Fruit fly (Drosophila melanogaster) whole organism, embryonic: Measurements from ENCODE around the gene Prx2.

Source experiments
- B-H1 ChIP-seq: fragments of 200-800 bp; sonication (Bioruptor generic); IDR thresholded peaks from 3 replicates; pipeline ENCODE4 v1.3.6; 2022; ENCODE audit warnings: missing biosample characterization, missing genetic modification characterization
- Bdp1 ChIP-seq: fragments of 200-800 bp; sonication (Bioruptor generic); optimal IDR thresholded peaks from 3 replicates; lab custom pipeline; 2016; ENCODE audit warnings: missing biosample characterization, missing genetic modification characterization
- Bgb ChIP-seq: fragments of 200-800 bp; sonication (Bioruptor generic); IDR thresholded peaks from 2 replicates; pipeline ENCODE4 v1.3.6; 2022; ENCODE audit warnings: missing biosample characterization, missing genetic modification characterization; ENCODE audit not compliant: partially characterized antibody
- CG12155 ChIP-seq: fragments of 200-800 bp; sonication (Bioruptor generic); optimal IDR thresholded peaks from 3 replicates; lab custom pipeline; 2016; ENCODE audit warnings: missing biosample characterization, missing genetic modification characterization
- CG14014 ChIP-seq: fragments of 200-800 bp; sonication (Bioruptor generic); IDR thresholded peaks from 2 replicates; pipeline ENCODE4 v1.3.6; 2022; ENCODE audit warnings: missing biosample characterization, missing genetic modification characterization
- CG14710 ChIP-seq: fragments of 200-800 bp; sonication (Bioruptor generic); optimal IDR thresholded peaks from 3 replicates; lab custom pipeline; 2019; ENCODE audit warnings: missing biosample characterization, mild to moderate bottlenecking, missing genetic modification characterization, moderate library complexity
- CG15011 ChIP-seq: fragments of 200-800 bp; sonication (Bioruptor generic); optimal IDR thresholded peaks from 3 replicates; lab custom pipeline; 2018; ENCODE audit warnings: missing biosample characterization, mild to moderate bottlenecking, missing genetic modification characterization
- CG2120 ChIP-seq: fragments of 200-800 bp; sonication (Bioruptor generic); optimal IDR thresholded peaks from 3 replicates; lab custom pipeline; 2016; ENCODE audit warnings: missing biosample characterization, missing genetic modification characterization
- CG30020 ChIP-seq: fragments of 200-800 bp; optimal IDR thresholded peaks from 2 replicates; lab custom pipeline; 2019; ENCODE audit warnings: missing biosample characterization, mild to moderate bottlenecking, missing genetic modification characterization, moderate library complexity
- CG30403 ChIP-seq: fragments of 200-800 bp; sonication (Bioruptor generic); optimal IDR thresholded peaks from 3 replicates; lab custom pipeline; 2016; ENCODE audit warnings: missing biosample characterization, missing genetic modification characterization
- CG33213 ChIP-seq: fragments of 200-800 bp; sonication (Bioruptor generic); optimal IDR thresholded peaks from 3 replicates; lab custom pipeline; 2016; ENCODE audit warnings: missing biosample characterization, missing genetic modification characterization
- CG34376 ChIP-seq: fragments of 200-800 bp; sonication (Bioruptor generic); optimal IDR thresholded peaks from 2 replicates; lab custom pipeline; 2018; ENCODE audit warnings: missing biosample characterization, mild to moderate bottlenecking, missing genetic modification characterization
- CG5245 ChIP-seq: fragments of 200-800 bp; sonication (Bioruptor generic); optimal IDR thresholded peaks from 3 replicates; lab custom pipeline; 2016; ENCODE audit warnings: missing biosample characterization, missing genetic modification characterization
- CG6683 ChIP-seq: fragments of 200-800 bp; sonication (Bioruptor generic); optimal IDR thresholded peaks from 2 replicates; lab custom pipeline; 2017; ENCODE audit warnings: missing biosample characterization, mild to moderate bottlenecking, missing genetic modification characterization, missing genetic modification reagents
- CG7556 ChIP-seq: fragments of 200-800 bp; sonication (Bioruptor generic); optimal IDR thresholded peaks from 2 replicates; lab custom pipeline; 2017; ENCODE audit warnings: missing biosample characterization, mild to moderate bottlenecking, missing genetic modification characterization
- CG7963 ChIP-seq: fragments of 200-800 bp; sonication (Bioruptor generic); IDR thresholded peaks from 3 replicates; pipeline ENCODE4 v1.3.6; 2022; ENCODE audit warnings: missing biosample characterization, missing genetic modification characterization; ENCODE audit not compliant: partially characterized antibody
- Drgx ChIP-seq: fragments of 200-800 bp; sonication (Bioruptor generic); IDR thresholded peaks from 2 replicates; pipeline ENCODE4 v1.3.6; 2022; ENCODE audit warnings: missing biosample characterization, missing genetic modification characterization
- E2f2 ChIP-seq: fragments of 200-800 bp; sonication (Bioruptor generic); IDR thresholded peaks from 2 replicates; pipeline ENCODE4 v1.3.6; 2022; ENCODE audit warnings: missing biosample characterization, missing genetic modification characterization
- Eip74EF ChIP-seq, 2 experiments: fragments of 200-800 bp in 1 of 2; fragments of >200 bp in 1 of 2; sonication (Bioruptor generic) in 1 of 2; optimal IDR thresholded peaks; 2 replicates each; lab custom pipeline; 2017 to 2019; ENCODE audit warnings: missing biosample characterization in 2 of 2, missing genetic modification characterization in 2 of 2, mild to moderate bottlenecking in 1 of 2, moderate library complexity in 1 of 2
- Fer3 ChIP-seq: fragments of 200-800 bp; sonication (Bioruptor generic); optimal IDR thresholded peaks from 2 replicates; lab custom pipeline; 2018; ENCODE audit warnings: missing biosample characterization, mild to moderate bottlenecking, missing genetic modification characterization, moderate library complexity
- GATAe ChIP-seq: fragments of 200-800 bp; sonication (Bioruptor generic); conservative IDR thresholded peaks from 2 replicates; pipeline ENCODE4 v1.3.6; 2022; ENCODE audit warnings: missing biosample characterization, missing genetic modification characterization
- HLH3B ChIP-seq: fragments of 200-800 bp; sonication (Bioruptor generic); IDR thresholded peaks from 2 replicates; pipeline ENCODE4 v1.3.6; 2022; ENCODE audit warnings: missing biosample characterization, missing genetic modification characterization
- HmgD ChIP-seq: fragments of 200-800 bp; sonication (Bioruptor generic); optimal IDR thresholded peaks from 3 replicates; lab custom pipeline; 2016; ENCODE audit warnings: missing biosample characterization, missing genetic modification characterization
- Hr3 ChIP-seq: fragments of 200-800 bp; sonication (Bioruptor generic); optimal IDR thresholded peaks from 3 replicates; lab custom pipeline; 2016; ENCODE audit warnings: missing biosample characterization, missing genetic modification characterization
- Hr39 ChIP-seq: fragments of >200 bp; optimal IDR thresholded peaks from 2 replicates; lab custom pipeline; 2017
- Kr ChIP-seq: fragments of 200-800 bp; sonication (Bioruptor generic); optimal IDR thresholded peaks from 2 replicates; lab custom pipeline; 2017; ENCODE audit warnings: missing biosample characterization, mild to moderate bottlenecking, missing genetic modification characterization
- Lhr ChIP-seq: fragments of 200-800 bp; sonication (Bioruptor generic); optimal IDR thresholded peaks from 3 replicates; lab custom pipeline; 2017; ENCODE audit warnings: mild to moderate bottlenecking, missing biosample characterization, missing genetic modification reagents, missing genetic modification characterization
- Mes4 ChIP-seq: fragments of 200-800 bp; sonication (Bioruptor generic); optimal IDR thresholded peaks from 2 replicates; lab custom pipeline; 2016; ENCODE audit warnings: missing biosample characterization, missing genetic modification characterization
- Opbp ChIP-seq: fragments of 200-800 bp; sonication (Bioruptor generic); IDR thresholded peaks from 3 replicates; pipeline ENCODE4 v1.3.6; 2022; ENCODE audit warnings: missing biosample characterization, missing genetic modification characterization; ENCODE audit not compliant: partially characterized antibody
- PHDP ChIP-seq: fragments of 200-800 bp; sonication (Bioruptor generic); optimal IDR thresholded peaks from 3 replicates; lab custom pipeline; 2018; ENCODE audit warnings: missing biosample characterization, mild to moderate bottlenecking, missing genetic modification characterization, moderate library complexity
- Sox102F ChIP-seq: fragments of 200-800 bp; sonication (Bioruptor generic); optimal IDR thresholded peaks from 2 replicates; lab custom pipeline; 2018; ENCODE audit warnings: missing biosample characterization, mild to moderate bottlenecking, missing genetic modification characterization, moderate library complexity
- Sry-δ ChIP-seq: fragments of 200-800 bp; sonication (Bioruptor generic); optimal IDR thresholded peaks from 2 replicates; lab custom pipeline; 2016; ENCODE audit warnings: missing biosample characterization, missing genetic modification characterization
- TFAM ChIP-seq: fragments of 200-800 bp; sonication (Bioruptor generic); optimal IDR thresholded peaks from 2 replicates; lab custom pipeline; 2017; ENCODE audit warnings: missing biosample characterization, missing genetic modification characterization, inconsistent platforms
- Taf1 ChIP-seq: fragments of 200-800 bp; sonication (Bioruptor generic); IDR thresholded peaks from 2 replicates; pipeline ENCODE4 v1.3.6; 2022; ENCODE audit warnings: missing biosample characterization, missing genetic modification characterization
- Usf ChIP-seq: fragments of 200-800 bp; sonication (Bioruptor generic); optimal IDR thresholded peaks from 2 replicates; lab custom pipeline; 2017; ENCODE audit warnings: missing genotype, missing biosample characterization, missing genetic modification characterization
- ac ChIP-seq: fragments of 200-800 bp; sonication (Bioruptor generic); optimal IDR thresholded peaks from 3 replicates; lab custom pipeline; 2017; ENCODE audit warnings: missing biosample characterization, mild to moderate bottlenecking, missing genetic modification characterization
- caup ChIP-seq: fragments of 200-800 bp; sonication (Bioruptor generic); optimal IDR thresholded peaks from 3 replicates; lab custom pipeline; 2017; ENCODE audit warnings: missing biosample characterization, mild to moderate bottlenecking, missing genetic modification characterization, moderate library complexity; ENCODE audit not compliant: severe bottlenecking
- chm ChIP-seq: fragments of 200-800 bp; sonication (Bioruptor generic); IDR thresholded peaks from 2 replicates; pipeline ENCODE4 v1.3.6; 2022; ENCODE audit warnings: missing biosample characterization, missing genetic modification characterization
- da ChIP-seq: fragments of 200-800 bp; sonication (Bioruptor generic); optimal IDR thresholded peaks from 2 replicates; lab custom pipeline; 2016; ENCODE audit warnings: missing biosample characterization, missing genetic modification characterization
- dpn ChIP-seq, 2 experiments: fragments of 200-800 bp; sonication (Bioruptor generic); optimal IDR thresholded peaks; 3 replicates each; lab custom pipeline; 2016; ENCODE audit warnings: missing biosample characterization in 2 of 2, missing genetic modification characterization in 2 of 2
- fd102C ChIP-seq: fragments of 200-800 bp; sonication (Bioruptor generic); optimal IDR thresholded peaks from 2 replicates; lab custom pipeline; 2018; ENCODE audit warnings: missing biosample characterization, mild to moderate bottlenecking, missing genetic modification characterization, moderate library complexity
- fd96Cb ChIP-seq: fragments of 200-800 bp; sonication (Bioruptor generic); optimal IDR thresholded peaks from 2 replicates; lab custom pipeline; 2018; ENCODE audit warnings: missing biosample characterization, mild to moderate bottlenecking, missing genetic modification characterization, moderate library complexity
- gsb ChIP-seq: fragments of 200-800 bp; sonication (Bioruptor generic); IDR thresholded peaks from 2 replicates; pipeline ENCODE4 v1.3.6; 2022; ENCODE audit warnings: missing biosample characterization, missing genetic modification characterization
- her ChIP-seq: fragments of 200-800 bp; sonication (Bioruptor generic); optimal IDR thresholded peaks from 2 replicates; lab custom pipeline; 2016; ENCODE audit warnings: missing biosample characterization, missing genetic modification characterization
- lab ChIP-seq: fragments of 200-800 bp; sonication (Bioruptor generic); optimal IDR thresholded peaks from 3 replicates; lab custom pipeline; 2017; ENCODE audit warnings: missing biosample characterization, missing genetic modification characterization, mild to moderate bottlenecking, moderate library complexity, missing genetic modification reagents
- org-1 ChIP-seq: fragments of 200-800 bp; sonication (Bioruptor generic); optimal IDR thresholded peaks from 2 replicates; lab custom pipeline; 2017; ENCODE audit warnings: missing biosample characterization, missing genetic modification characterization
- pita ChIP-seq: fragments of 200-800 bp; sonication (Bioruptor generic); optimal IDR thresholded peaks from 2 replicates; lab custom pipeline; 2017; ENCODE audit warnings: missing biosample characterization, mild to moderate bottlenecking, missing genetic modification characterization
- pum ChIP-seq: fragments of 200-800 bp; sonication (Bioruptor generic); optimal IDR thresholded peaks from 2 replicates; lab custom pipeline; 2016; ENCODE audit warnings: missing biosample characterization, missing genetic modification characterization
- sna ChIP-seq: fragments of 200-800 bp; sonication (Bioruptor generic); IDR thresholded peaks from 2 replicates; pipeline ENCODE4 v1.3.6; 2022; ENCODE audit warnings: missing biosample characterization, missing genetic modification characterization; ENCODE audit not compliant: partially characterized antibody

Gene Prx2

DNA sequence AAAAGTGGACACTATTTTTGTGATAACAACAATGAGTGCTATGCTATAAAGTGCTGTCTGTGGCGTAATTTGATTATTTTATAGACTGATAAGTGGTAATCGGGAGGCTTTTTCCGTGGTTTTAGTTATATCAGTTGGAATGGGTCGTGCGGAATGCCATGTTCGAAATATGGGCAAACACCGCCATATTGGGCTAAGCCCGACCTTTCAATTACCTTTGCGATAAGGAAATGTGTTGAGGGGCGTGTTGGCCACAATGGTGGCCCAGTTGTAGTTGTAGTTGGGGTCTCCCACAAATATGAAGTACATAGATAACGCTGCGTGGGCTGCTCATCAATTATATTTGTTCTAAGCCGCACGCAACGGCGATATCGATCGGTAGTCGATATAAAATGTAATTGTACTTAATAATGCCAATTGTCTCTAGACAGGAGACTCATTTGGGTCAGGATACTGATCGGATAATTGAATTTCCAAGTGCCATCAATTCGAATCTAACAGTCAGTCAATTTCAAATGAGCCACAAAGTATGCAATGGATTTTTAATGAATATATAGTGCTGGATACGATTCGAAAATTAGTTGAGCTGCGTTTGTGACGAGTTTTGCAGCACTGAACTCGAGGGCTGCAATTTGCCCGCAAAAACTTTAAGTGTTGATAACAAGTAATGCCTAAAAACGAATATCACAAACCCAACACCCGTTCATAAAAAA is 5.0 kb downstream of the Prx2 start:
- peak; percentile 95 for TF ChIP-seq E2f2 (GFP tag; lab: Robert Waterston, UW)
- TF ChIP-seq fd102C = no peak
- TF ChIP-seq lab (GFP tag; lab: Kevin White, UChicago) = peak; percentile 95
- no peak for TF ChIP-seq B-H1
- TF ChIP-seq Lhr (GFP tag; lab: Kevin White, UChicago) = peak; percentile 66
- TF ChIP-seq CG14014 (GFP tag; lab: Robert Waterston, UW) = peak; percentile 37; the same call in 1 of the 2 replicates
- peak; percentile 27; the same call in 1 of the 2 replicates for TF ChIP-seq chm (GFP tag; lab: Robert Waterston, UW)
- peak; percentile 15 for TF ChIP-seq her (GFP tag; lab: Kevin White, UChicago)
- TF ChIP-seq Mes4 = peak; percentile 5
- TF ChIP-seq Drgx = peak; percentile 14; the same call in 1 of the 2 replicates
- no peak for TF ChIP-seq Taf1 (GFP tag; lab: Robert Waterston, UW)
- TF ChIP-seq Bgb = no peak
- no peak for TF ChIP-seq org-1 (GFP tag; lab: Kevin White, UChicago)
- TF ChIP-seq Opbp (GFP tag; lab: Robert Waterston, UW) = peak; percentile 25; the same call in 1 of the 3 replicates
- TF ChIP-seq Hr39 (lab: Kevin White, UChicago) = no peak
- TF ChIP-seq da (GFP tag; lab: Kevin White, UChicago) = no peak
- TF ChIP-seq CG15011 (GFP tag; lab: Kevin White, UChicago) = no peak
- TF ChIP-seq CG34376 (GFP tag; lab: Kevin White, UChicago) = peak; percentile 93
- TF ChIP-seq caup (GFP tag; lab: Kevin White, UChicago) = peak; percentile 53
- no peak for TF ChIP-seq CG30403 (GFP tag; lab: Kevin White, UChicago)
- TF ChIP-seq Sox102F (GFP tag; lab: Kevin White, UChicago) = no peak
- TF ChIP-seq pum (GFP tag; lab: Kevin White, UChicago) = peak; percentile 19
- TF ChIP-seq CG30020 (tag; lab: Kevin White, UChicago) = no peak
- peak; percentile 57 for TF ChIP-seq CG33213 (GFP tag; lab: Kevin White, UChicago)
- no peak for TF ChIP-seq Kr
- peak; percentile 5 for TF ChIP-seq Bdp1 (GFP tag; lab: Kevin White, UChicago)
- TF ChIP-seq gsb (GFP tag; lab: Robert Waterston, UW) = no peak
- no peak for TF ChIP-seq sna (GFP tag; lab: Robert Waterston, UW)
- TF ChIP-seq CG7556 (GFP tag; lab: Kevin White, UChicago) = peak; percentile 1
- peak; percentile 38; the same call in 1 of the 2 replicates for TF ChIP-seq HLH3B (GFP tag; lab: Robert Waterston, UW)
- TF ChIP-seq CG12155 (GFP tag; lab: Kevin White, UChicago) = peak; percentile 39
- no peak for TF ChIP-seq pita (GFP tag; lab: Kevin White, UChicago)
- no peak for TF ChIP-seq CG6683 (GFP tag; lab: Kevin White, UChicago)
- no peak for TF ChIP-seq Eip74EF (GFP tag; optimal IDR thresholded peaks at IDR 0.05; lab: Kevin White, UChicago)
- TF ChIP-seq fd96Cb (tag; lab: Kevin White, UChicago) = no peak
- peak; percentile 33 for TF ChIP-seq Sry-δ
- peak; percentile 74 for TF ChIP-seq CG2120
- TF ChIP-seq ac (GFP tag; lab: Kevin White, UChicago) = no peak
- TF ChIP-seq Hr3 (GFP tag; lab: Kevin White, UChicago) = peak; percentile 8
- TF ChIP-seq CG14710 (tag; lab: Kevin White, UChicago) = peak; percentile 47
- TF ChIP-seq CG7963 (GFP tag; lab: Robert Waterston, UW) = no peak
- peak; percentile 33 for TF ChIP-seq HmgD
- TF ChIP-seq Fer3 (tag; lab: Kevin White, UChicago) = peak; percentile 28
- TF ChIP-seq CG5245 (GFP tag; lab: Kevin White, UChicago) = peak; percentile 9
- peak; percentile 52 to 62 for TF ChIP-seq dpn (GFP tag; optimal IDR thresholded peaks at IDR 0.05; lab: Kevin White, UChicago)
- TF ChIP-seq TFAM (GFP tag; lab: Kevin White, UChicago) = no peak
- TF ChIP-seq GATAe (GFP tag; lab: Robert Waterston, UW) = peak; percentile 9; the same call in 1 of the 2 replicates
- TF ChIP-seq Usf (GFP tag; lab: Kevin White, UChicago) = no peak
- TF ChIP-seq PHDP (tag; lab: Kevin White, UChicago) = peak; percentile 3
